Worm (Caenorhabditis elegans): Measurements from ENCODE around the gene gcc-2.

DNA sequence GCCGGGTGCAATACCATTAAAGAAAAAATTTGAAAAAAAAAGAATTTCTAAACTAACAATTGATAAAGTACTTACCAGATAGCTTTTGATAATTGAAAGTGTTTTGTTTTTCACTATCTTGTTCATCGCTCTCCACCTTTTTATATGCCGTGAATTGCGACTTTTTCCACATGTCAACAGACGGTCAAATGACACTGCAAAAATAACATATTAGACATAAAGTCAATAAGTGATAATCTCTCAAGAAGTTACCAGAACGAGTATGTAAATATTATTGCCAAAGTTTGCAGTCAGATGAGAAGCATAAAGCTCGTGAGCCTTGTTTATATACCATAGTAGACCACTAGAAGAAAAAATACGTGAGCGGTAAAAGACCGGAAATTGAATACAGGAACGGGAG is 26.1 kb downstream of the gcc-2 start, which contains the start of gene dao-6:
- TF ChIP-seq nhr-237 (tag; optimal IDR thresholded peaks at IDR 0.05) (no peak), unc-62 (GFP tag; optimal IDR thresholded peaks at IDR 0.05) (no peak), unc-39 (tag; optimal IDR thresholded peaks at IDR 0.05) (no peak), lsy-2 (tag; optimal IDR thresholded peaks at IDR 0.05) (no peak), pha-4 (tag; optimal IDR thresholded peaks at IDR 0.05) (no peak), nhr-28 (tag; optimal IDR thresholded peaks at IDR 0.05) (no peak)
